Fruit fly (Drosophila melanogaster): ENCODE measurements around the gene CG13390.

The CG13390 gene

dm6 chr2L:8381508-8382036 lies 5.0 kb upstream of the CG13390 start, which contains the start of gene AlaRS:
TSS of gene AlaRS (minus strand) at chr2L:8381764.
- TF ChIP-seq Hr96 (GFP tag; optimal IDR thresholded peaks at IDR 0.05), result no peak
- peak; percentile 51 for TF ChIP-seq CG7101 (tag; optimal IDR thresholded peaks at IDR 0.05)
- peak; percentile 90 for TF ChIP-seq Mnt (GFP tag; optimal IDR thresholded peaks at IDR 0.05)
- TF ChIP-seq ovo (GFP tag; optimal IDR thresholded peaks at IDR 0.05), result no peak
- TF ChIP-seq tj (GFP tag; optimal IDR thresholded peaks at IDR 0.05), result peak; percentile 69
- TF ChIP-seq CG5204 (GFP tag; optimal IDR thresholded peaks at IDR 0.05), result peak; percentile 37
- peak; percentile 61 for TF ChIP-seq CG12768 (GFP tag; optimal IDR thresholded peaks at IDR 0.05)
- no peak for TF ChIP-seq pad (GFP tag; optimal IDR thresholded peaks at IDR 0.05)
- TF ChIP-seq cnc (optimal IDR thresholded peaks at IDR 0.05), result no peak
- TF ChIP-seq CG7045 (GFP tag; optimal IDR thresholded peaks at IDR 0.05), result peak; percentile 29
- peak; percentile 70 for TF ChIP-seq CG11617 (GFP tag; optimal IDR thresholded peaks at IDR 0.05)
- TF ChIP-seq bab1 (GFP tag; optimal IDR thresholded peaks at IDR 0.05), result peak; percentile 71
- TF ChIP-seq Clk (GFP tag; optimal IDR thresholded peaks at IDR 0.05), result no peak
- peak; percentile 40 for TF ChIP-seq CG1620 (GFP tag; optimal IDR thresholded peaks at IDR 0.05)
- peak; percentile 52 for TF ChIP-seq CG14711 (tag; optimal IDR thresholded peaks at IDR 0.05)
- peak; percentile 34 for TF ChIP-seq toe (GFP tag; optimal IDR thresholded peaks at IDR 0.05)
- TF ChIP-seq cic (GFP tag; optimal IDR thresholded peaks at IDR 0.05), result peak; percentile 24
- TF ChIP-seq CG33017 (tag; optimal IDR thresholded peaks at IDR 0.05), result peak; percentile 60
- TF ChIP-seq kay (GFP tag; ENCODE audit: borderline replicate concordance), result peak; percentile 87
- peak; percentile 30 for TF ChIP-seq Crg-1 (GFP tag; optimal IDR thresholded peaks at IDR 0.05)

DNA sequence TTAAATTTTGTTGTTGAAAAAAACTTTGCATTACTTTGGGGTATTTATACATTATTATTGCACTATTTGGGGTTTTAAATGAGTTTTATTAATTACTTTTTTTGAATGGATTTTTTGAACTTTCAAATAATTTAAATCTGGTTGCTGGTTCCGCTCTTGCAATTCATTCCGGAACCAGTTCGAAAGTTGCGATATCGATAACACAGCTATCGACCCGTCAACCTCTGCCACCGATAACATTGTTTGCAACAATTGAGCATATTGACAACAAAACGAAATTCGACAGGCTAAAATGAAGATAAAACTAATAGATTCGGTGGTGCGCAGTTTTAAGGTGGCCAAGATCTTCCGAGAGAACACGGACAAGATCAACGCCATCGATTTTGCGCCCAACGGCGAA lies 2.4 kb downstream of the CG13390 start, which contains the start of gene Wdr82:
Gene Wdr82, plus strand, starts transcription at position 227 of the 400 bp plus-strand sequence.
- TF ChIP-seq bab1 (GFP tag; optimal IDR thresholded peaks at IDR 0.05), result peak; percentile 56
- no peak for TF ChIP-seq CG7045 (GFP tag; optimal IDR thresholded peaks at IDR 0.05)

DNA sequence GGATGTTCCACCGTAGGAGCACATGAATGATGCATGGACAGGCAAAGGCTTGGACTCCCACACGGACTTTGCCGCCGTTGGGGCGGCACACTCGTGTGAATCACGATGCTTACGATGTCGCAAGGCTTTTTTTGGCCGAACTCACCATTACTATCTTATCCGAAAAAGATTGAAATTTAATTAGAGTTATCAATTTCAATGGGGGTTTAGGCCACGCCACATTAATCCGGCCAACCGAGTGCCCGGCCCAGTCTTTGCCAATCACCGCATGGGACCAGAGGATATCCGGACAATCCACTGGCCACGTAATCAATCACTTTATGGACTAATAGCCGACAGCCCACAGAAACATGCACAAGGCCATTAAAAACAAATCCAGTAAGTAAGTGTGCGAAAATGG lies 4.3 kb downstream of the CG13390 start:
- TF ChIP-seq Clk (GFP tag; optimal IDR thresholded peaks at IDR 0.05), result no peak
- TF ChIP-seq CG11617 (GFP tag; optimal IDR thresholded peaks at IDR 0.05), result no peak
- TF ChIP-seq tj (GFP tag; optimal IDR thresholded peaks at IDR 0.05), result no peak
- TF ChIP-seq CG5204 (GFP tag; optimal IDR thresholded peaks at IDR 0.05), result no peak
- no peak for TF ChIP-seq ovo (GFP tag; optimal IDR thresholded peaks at IDR 0.05)
- TF ChIP-seq Hr96 (GFP tag; optimal IDR thresholded peaks at IDR 0.05), result no peak
- TF ChIP-seq Crg-1 (GFP tag; optimal IDR thresholded peaks at IDR 0.05), result no peak
- TF ChIP-seq kay (GFP tag; ENCODE audit: borderline replicate concordance), result no peak
- no peak for TF ChIP-seq cic (GFP tag; optimal IDR thresholded peaks at IDR 0.05)
- no peak for TF ChIP-seq cnc (optimal IDR thresholded peaks at IDR 0.05)
- no peak for TF ChIP-seq pad (GFP tag; optimal IDR thresholded peaks at IDR 0.05)

DNA sequence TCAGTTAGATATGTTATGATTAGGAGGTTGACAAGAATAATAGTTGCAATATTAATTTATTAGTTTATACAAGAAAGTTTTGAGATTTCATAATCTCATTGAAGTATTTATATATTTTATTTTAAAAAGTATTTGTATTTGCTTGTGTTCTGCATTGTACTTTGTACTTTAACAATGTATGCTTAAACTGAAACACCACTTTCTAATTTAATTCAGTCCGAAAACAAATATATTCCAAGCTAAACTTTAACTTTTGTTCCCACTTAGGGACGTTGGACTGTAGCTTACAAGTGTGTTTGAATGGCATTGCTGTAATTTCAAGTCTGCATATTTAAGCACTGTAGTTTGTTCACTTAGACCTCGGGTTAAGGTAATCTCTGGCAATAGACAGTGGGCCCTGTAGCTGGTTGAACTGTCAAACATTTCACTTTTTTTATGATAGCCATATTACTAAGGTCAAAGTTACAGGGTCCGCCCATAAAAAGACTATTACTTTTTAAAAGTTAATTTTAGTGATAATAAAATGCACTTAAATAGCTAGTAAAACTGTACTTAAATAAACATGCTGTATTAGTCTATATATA lies 5.2 kb downstream of the CG13390 start:
- no peak for TF ChIP-seq cnc (optimal IDR thresholded peaks at IDR 0.05)
- TF ChIP-seq CG7101 (tag; optimal IDR thresholded peaks at IDR 0.05), result peak; percentile 17
- TF ChIP-seq kay (GFP tag; ENCODE audit: borderline replicate concordance), result no peak
- peak; percentile 64 for TF ChIP-seq CG12768 (GFP tag; optimal IDR thresholded peaks at IDR 0.05)
- TF ChIP-seq ovo (GFP tag; optimal IDR thresholded peaks at IDR 0.05), result no peak
- no peak for TF ChIP-seq CG11617 (GFP tag; optimal IDR thresholded peaks at IDR 0.05)
- TF ChIP-seq Hr96 (GFP tag; optimal IDR thresholded peaks at IDR 0.05), result no peak
- TF ChIP-seq CG33017 (tag; optimal IDR thresholded peaks at IDR 0.05), result no peak
- no peak for TF ChIP-seq Crg-1 (GFP tag; optimal IDR thresholded peaks at IDR 0.05)
- TF ChIP-seq cic (GFP tag; optimal IDR thresholded peaks at IDR 0.05), result no peak
- TF ChIP-seq Mnt (GFP tag; optimal IDR thresholded peaks at IDR 0.05), result no peak
- no peak for TF ChIP-seq pad (GFP tag; optimal IDR thresholded peaks at IDR 0.05)
- peak; percentile 9 for TF ChIP-seq bab1 (GFP tag; optimal IDR thresholded peaks at IDR 0.05)
- TF ChIP-seq CG7045 (GFP tag; optimal IDR thresholded peaks at IDR 0.05), result no peak
- TF ChIP-seq CG14711 (tag; optimal IDR thresholded peaks at IDR 0.05), result peak; percentile 29
- no peak for TF ChIP-seq tj (GFP tag; optimal IDR thresholded peaks at IDR 0.05)
- TF ChIP-seq Clk (GFP tag; optimal IDR thresholded peaks at IDR 0.05), result no peak
- peak; percentile 22 for TF ChIP-seq toe (GFP tag; optimal IDR thresholded peaks at IDR 0.05)
- no peak for TF ChIP-seq CG1620 (GFP tag; optimal IDR thresholded peaks at IDR 0.05)
- no peak for TF ChIP-seq CG5204 (GFP tag; optimal IDR thresholded peaks at IDR 0.05)

- TF ChIP-seq ovo (GFP tag; optimal IDR thresholded peaks at IDR 0.05) (peak; percentile 58), CG1620 (GFP tag; optimal IDR thresholded peaks at IDR 0.05) (peak; percentile 49), CG7101 (tag; optimal IDR thresholded peaks at IDR 0.05) (peak; percentile 65), pad (GFP tag; optimal IDR thresholded peaks at IDR 0.05) (peak; percentile 52), tj (GFP tag; optimal IDR thresholded peaks at IDR 0.05) (peak; percentile 72), CG5204 (GFP tag; optimal IDR thresholded peaks at IDR 0.05) (no peak), Mnt (GFP tag; optimal IDR thresholded peaks at IDR 0.05) (peak; percentile 81), kay (GFP tag; ENCODE audit: borderline replicate concordance) (no peak), toe (GFP tag; optimal IDR thresholded peaks at IDR 0.05) (peak; percentile 62), Crg-1 (GFP tag; optimal IDR thresholded peaks at IDR 0.05) (peak; percentile 37), CG7045 (GFP tag; optimal IDR thresholded peaks at IDR 0.05) (no peak), Hr96 (GFP tag; optimal IDR thresholded peaks at IDR 0.05) (no peak), cic (GFP tag; optimal IDR thresholded peaks at IDR 0.05) (peak; percentile 90), CG33017 (tag; optimal IDR thresholded peaks at IDR 0.05) (peak; percentile 62), cnc (optimal IDR thresholded peaks at IDR 0.05) (no peak), bab1 (GFP tag; optimal IDR thresholded peaks at IDR 0.05) (peak; percentile 88), CG12768 (GFP tag; optimal IDR thresholded peaks at IDR 0.05) (peak; percentile 79), CG11617 (GFP tag; optimal IDR thresholded peaks at IDR 0.05) (peak; percentile 70), CG14711 (tag; optimal IDR thresholded peaks at IDR 0.05) (peak; percentile 17), Clk (GFP tag; optimal IDR thresholded peaks at IDR 0.05) (peak; percentile 42)
Measured at dm6 chr2L:8370364-8371326, 6.0 kb downstream of the CG13390 start, which contains the start of gene CG17292. TSS of gene CG17292 (plus strand) at chr2L:8370454.

Data from whole organism, adult.